Worm (Caenorhabditis elegans) whole organism, L4/young adult: ENCODE results near the gene F46F5.8.

Experiments
- W03F9.2 ChIP-seq: fragments of 150-350 bp; optimal IDR thresholded peaks from 2 replicates; lab custom pipeline; 2014; ENCODE audit warnings: missing biosample characterization, missing genetic modification characterization
- him-1 ChIP-seq: sonication (generic microtip); optimal IDR thresholded peaks from 2 replicates; lab custom pipeline; 2016; ENCODE audit warnings: missing genotype, missing genetic modification reagents, missing genetic modification characterization, missing compliant biosample characterization

ce11 chrII:788139-788538, 33.3 kb downstream of the F46F5.8 start, which contains the start of gene F46F5.15:
- TF ChIP-seq him-1 (tag; lab: Kevin White, UChicago) (no peak), W03F9.2 (tag; lab: Kevin White, UChicago) (no peak)
